Fruit fly (Drosophila melanogaster): Measurements from ENCODE around the gene HINT1.

The HINT1 gene

dm6 chr2L:2751904-2752459 is 18.0 kb upstream of the HINT1 start, which contains the start of gene Bacc:
Gene Bacc, plus strand, starts transcription at chr2L:2752445.
- TF ChIP-seq fd96Ca (GFP tag; IDR thresholded peaks at IDR 0.05) (no peak), CG8301 (tag; optimal IDR thresholded peaks at IDR 0.05) (peak; percentile 99), CG10348 (GFP tag; IDR thresholded peaks at IDR 0.05) (no peak), CG9948 (tag; optimal IDR thresholded peaks at IDR 0.05) (peak; percentile 98), D1 (tag; optimal IDR thresholded peaks at IDR 0.05) (peak; percentile 98), CG13204 (GFP tag; optimal IDR thresholded peaks at IDR 0.05) (peak; percentile 90), CG34367 (tag; optimal IDR thresholded peaks at IDR 0.05) (peak; percentile 96), CG8159 (tag; optimal IDR thresholded peaks at IDR 0.05) (peak; percentile 100), CG12605 (GFP tag; IDR thresholded peaks at IDR 0.05) (no peak), CG4496 (GFP tag; IDR thresholded peaks at IDR 0.05) (no peak), EcR (GFP tag; optimal IDR thresholded peaks at IDR 0.05) (no peak), Ets98B (GFP tag; IDR thresholded peaks at IDR 0.05) (no peak), CG15710 (tag; optimal IDR thresholded peaks at IDR 0.05) (peak; percentile 98), CG14655 (GFP tag; optimal IDR thresholded peaks at IDR 0.05) (peak; percentile 99), Pif1A (GFP tag; optimal IDR thresholded peaks at IDR 0.05) (peak; percentile 99), gl (tag; optimal IDR thresholded peaks at IDR 0.05) (peak; percentile 90), Snoo (tag; optimal IDR thresholded peaks at IDR 0.05) (peak; percentile 97), CG17806 (tag; optimal IDR thresholded peaks at IDR 0.05) (peak; percentile 95), rn (GFP tag; IDR thresholded peaks at IDR 0.05) (no peak), Pif1B (GFP tag; optimal IDR thresholded peaks at IDR 0.05) (peak; percentile 98), CG32121 (GFP tag; IDR thresholded peaks at IDR 0.05) (no peak)

- TF ChIP-seq rn (GFP tag; IDR thresholded peaks at IDR 0.05) (no peak), CG8301 (tag; optimal IDR thresholded peaks at IDR 0.05) (peak; percentile 48), CG9948 (tag; optimal IDR thresholded peaks at IDR 0.05) (peak; percentile 27), D1 (tag; optimal IDR thresholded peaks at IDR 0.05) (peak; percentile 2), CG34367 (tag; optimal IDR thresholded peaks at IDR 0.05) (peak; percentile 39), CG15710 (tag; optimal IDR thresholded peaks at IDR 0.05) (peak; percentile 37), CG10348 (GFP tag; IDR thresholded peaks at IDR 0.05) (no peak), fd96Ca (GFP tag; IDR thresholded peaks at IDR 0.05) (no peak), EcR (GFP tag; optimal IDR thresholded peaks at IDR 0.05) (peak; percentile 28), CG8159 (tag; optimal IDR thresholded peaks at IDR 0.05) (no peak), Pif1B (GFP tag; optimal IDR thresholded peaks at IDR 0.05) (peak; percentile 74), gl (tag; optimal IDR thresholded peaks at IDR 0.05) (no peak), Pif1A (GFP tag; optimal IDR thresholded peaks at IDR 0.05) (peak; percentile 78), CG17806 (tag; optimal IDR thresholded peaks at IDR 0.05) (peak; percentile 52), CG32121 (GFP tag; IDR thresholded peaks at IDR 0.05) (no peak), CG12605 (GFP tag; IDR thresholded peaks at IDR 0.05) (no peak), CG14655 (GFP tag; optimal IDR thresholded peaks at IDR 0.05) (peak; percentile 57), CG13204 (GFP tag; optimal IDR thresholded peaks at IDR 0.05) (peak; percentile 20), Ets98B (GFP tag; IDR thresholded peaks at IDR 0.05) (no peak), Snoo (tag; optimal IDR thresholded peaks at IDR 0.05) (peak; percentile 43), CG4496 (GFP tag; IDR thresholded peaks at IDR 0.05) (no peak)
These were observed 17.2 kb upstream of the HINT1 start, which contains the start of gene Pgk for dm6 chr2L:2752460-2753411. Gene Pgk, minus strand, starts transcription at chr2L:2753068.

DNA sequence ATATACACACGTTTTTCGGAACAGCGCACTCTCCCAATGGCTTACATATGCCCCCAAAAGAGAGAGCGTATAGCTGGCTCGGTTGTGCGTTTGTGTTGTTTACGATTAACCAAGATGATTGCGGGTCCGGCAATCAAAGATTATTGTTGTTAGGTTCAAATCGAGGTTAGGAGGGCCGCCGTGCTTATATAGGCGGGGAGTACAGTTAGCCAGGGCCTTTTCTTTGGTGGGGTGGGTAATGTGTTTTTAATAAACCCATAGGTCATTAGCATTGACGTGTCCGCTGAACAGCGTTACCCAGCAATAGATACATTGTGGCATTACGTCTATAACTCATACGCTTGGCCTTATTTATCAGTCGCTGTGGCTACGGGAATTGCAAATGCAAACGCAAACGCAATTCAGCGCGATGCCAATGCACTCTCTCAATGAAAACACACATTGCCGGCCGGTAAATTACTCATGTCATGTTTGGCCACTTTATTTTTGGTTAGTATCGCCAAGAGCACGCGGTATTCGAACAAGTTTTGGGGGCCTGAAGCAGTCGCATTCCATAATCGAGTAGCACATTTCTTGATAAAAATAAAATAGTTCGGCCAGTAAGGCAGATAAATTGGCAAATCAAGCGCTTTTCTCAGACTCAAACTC is 16.0 kb upstream of the HINT1 start:
- TF ChIP-seq EcR (GFP tag; optimal IDR thresholded peaks at IDR 0.05) (peak; percentile 78), CG15710 (tag; optimal IDR thresholded peaks at IDR 0.05) (no peak)

- TF ChIP-seq CG34367 (tag; optimal IDR thresholded peaks at IDR 0.05) (peak; percentile 83), CG8301 (tag; optimal IDR thresholded peaks at IDR 0.05) (peak; percentile 96), CG14655 (GFP tag; optimal IDR thresholded peaks at IDR 0.05) (peak; percentile 97), CG8159 (tag; optimal IDR thresholded peaks at IDR 0.05) (peak; percentile 91), D1 (tag; optimal IDR thresholded peaks at IDR 0.05) (no peak), EcR (GFP tag; optimal IDR thresholded peaks at IDR 0.05) (peak; percentile 25), gl (tag; optimal IDR thresholded peaks at IDR 0.05) (peak; percentile 74), CG12605 (GFP tag; IDR thresholded peaks at IDR 0.05) (no peak), CG4496 (GFP tag; IDR thresholded peaks at IDR 0.05) (no peak), Pif1A (GFP tag; optimal IDR thresholded peaks at IDR 0.05) (peak; percentile 91), Snoo (tag; optimal IDR thresholded peaks at IDR 0.05) (peak; percentile 84), CG10348 (GFP tag; IDR thresholded peaks at IDR 0.05) (no peak), CG32121 (GFP tag; IDR thresholded peaks at IDR 0.05) (no peak), Ets98B (GFP tag; IDR thresholded peaks at IDR 0.05) (no peak), Pif1B (GFP tag; optimal IDR thresholded peaks at IDR 0.05) (peak; percentile 87), CG9948 (tag; optimal IDR thresholded peaks at IDR 0.05) (peak; percentile 86), rn (GFP tag; IDR thresholded peaks at IDR 0.05) (no peak), fd96Ca (GFP tag; IDR thresholded peaks at IDR 0.05) (no peak), CG15710 (tag; optimal IDR thresholded peaks at IDR 0.05) (peak; percentile 87), CG17806 (tag; optimal IDR thresholded peaks at IDR 0.05) (peak; percentile 87), CG13204 (GFP tag; optimal IDR thresholded peaks at IDR 0.05) (peak; percentile 43)
These were observed 15.3 kb upstream of the HINT1 start for dm6 chr2L:2754437-2755322.
